Worm (Caenorhabditis elegans) whole organism, L1 larva: ENCODE data around the gene lido-5.

Source experiments
- F16B12.6 ChIP-seq: fragments of 150-350 bp; optimal IDR thresholded peaks from 2 replicates; lab custom pipeline; 2014; ENCODE audit warnings: missing biosample characterization, missing genetic modification characterization
- Y116A8C.19 ChIP-seq: sonication (generic microtip); optimal IDR thresholded peaks from 2 replicates; lab custom pipeline; 2016; ENCODE audit warnings: missing compliant biosample characterization, missing genetic modification characterization, borderline replicate concordance
- aha-1 ChIP-seq: fragments of 150-350 bp; optimal IDR thresholded peaks from 2 replicates; lab custom pipeline; 2014; ENCODE audit warnings: missing biosample characterization, missing genetic modification characterization
- alr-1 ChIP-seq: fragments of 200-800 bp; sonication (Bioruptor generic); optimal IDR thresholded peaks from 2 replicates; lab custom pipeline; 2018; ENCODE audit warnings: borderline replicate concordance, mild to moderate bottlenecking, missing genetic modification characterization, missing compliant biosample characterization
- aly-2 ChIP-seq: fragments of 150-350 bp; optimal IDR thresholded peaks from 2 replicates; lab custom pipeline; 2014; ENCODE audit warnings: missing biosample characterization, missing genetic modification characterization
- blmp-1 ChIP-seq: fragments of 150-350 bp; optimal IDR thresholded peaks from 2 replicates; lab custom pipeline; 2014; ENCODE audit warnings: missing biosample characterization, missing genetic modification characterization
- ceh-8 ChIP-seq: fragments of 200-800 bp; sonication (Bioruptor generic); optimal IDR thresholded peaks from 2 replicates; lab custom pipeline; 2018; ENCODE audit warnings: mild to moderate bottlenecking, missing genetic modification characterization, moderate library complexity, missing compliant biosample characterization
- ceh-82 ChIP-seq, 3 experiments: fragments of 150-350 bp in 1 of 3; sonication (generic microtip) in 2 of 3; optimal IDR thresholded peaks; 2 replicates each; lab custom pipeline; 2014 to 2017; ENCODE audit warnings: missing biosample characterization in 3 of 3, missing genetic modification characterization in 3 of 3
- ceh-88 ChIP-seq: fragments of 200-800 bp; sonication (Bioruptor generic); IDR thresholded peaks from 2 replicates; pipeline ENCODE4 v1.3.6; 2022; ENCODE audit warnings: missing genetic modification characterization, missing compliant biosample characterization
- ceh-90 ChIP-seq: sonication (generic microtip); optimal IDR thresholded peaks from 2 replicates; lab custom pipeline; 2016; ENCODE audit warnings: missing genetic modification characterization, missing compliant biosample characterization
- ces-1 ChIP-seq: fragments of 150-350 bp; optimal IDR thresholded peaks from 2 replicates; lab custom pipeline; 2014; ENCODE audit warnings: missing biosample characterization, missing genetic modification reagents, missing genetic modification characterization
- dpl-1 ChIP-seq, 3 experiments: fragments of 150-350 bp in 2 of 3; sonication (generic microtip) in 1 of 3; optimal IDR thresholded peaks; 2 replicates each; lab custom pipeline; 2014 to 2017; ENCODE audit warnings: missing biosample characterization in 3 of 3, missing genetic modification characterization in 3 of 3, missing genetic modification reagents in 3 of 3
- efl-1 ChIP-seq, 4 experiments: fragments of 150-350 bp; optimal IDR thresholded peaks in 3 of 4; peaks in 1 of 4; 1 replicate in 1 of 4; 2 replicates in 3 of 4; lab custom pipeline; 2014; ENCODE audit warnings: missing biosample characterization in 2 of 4, missing genetic modification characterization in 2 of 4, missing genetic modification reagents in 2 of 4
- elt-2 ChIP-seq: sonication (generic microtip); optimal IDR thresholded peaks from 2 replicates; lab custom pipeline; 2016; ENCODE audit warnings: missing genetic modification characterization, mild to moderate bottlenecking, inconsistent platforms, missing compliant biosample characterization, missing genetic modification reagents
- elt-3 ChIP-seq, 6 experiments: fragments of 150-350 bp in 1 of 6; sonication (generic microtip); optimal IDR thresholded peaks; 2 replicates each; lab custom pipeline; 2017 to 2018; ENCODE audit warnings: missing biosample characterization in 6 of 6, missing genetic modification characterization in 6 of 6, inconsistent platforms in 1 of 6
- ets-5 ChIP-seq: fragments of 200-800 bp; sonication (Bioruptor generic); IDR thresholded peaks from 2 replicates; pipeline ENCODE4 v1.3.6; 2022; ENCODE audit warnings: missing genetic modification characterization, missing compliant biosample characterization
- fkh-10 ChIP-seq: sonication (generic microtip); optimal IDR thresholded peaks from 2 replicates; lab custom pipeline; 2017; ENCODE audit warnings: missing biosample characterization, missing genetic modification reagents, missing genetic modification characterization
- grh-1 ChIP-seq: fragments of 200-800 bp; sonication (Bioruptor generic); IDR thresholded peaks from 2 replicates; pipeline ENCODE4 v1.3.6; 2022; ENCODE audit warnings: missing genetic modification reagents, missing genetic modification characterization, missing compliant biosample characterization
- hlh-17 ChIP-seq: fragments of 200-800 bp; sonication (Bioruptor generic); optimal IDR thresholded peaks from 2 replicates; lab custom pipeline; 2018; ENCODE audit warnings: missing genetic modification characterization, mild to moderate bottlenecking, missing compliant biosample characterization, moderate library complexity, borderline replicate concordance
- irx-1 ChIP-seq: sonication (generic microtip); optimal IDR thresholded peaks from 2 replicates; lab custom pipeline; 2016; ENCODE audit warnings: missing genetic modification characterization, missing compliant biosample characterization
- isw-1 ChIP-seq: fragments of 200-800 bp; sonication (Bioruptor generic); IDR thresholded peaks from 2 replicates; pipeline ENCODE4 v1.3.6; 2022; ENCODE audit warnings: missing genetic modification characterization, missing compliant biosample characterization
- lin-13 ChIP-seq: fragments of 150-350 bp; optimal IDR thresholded peaks from 2 replicates; lab custom pipeline; 2014; ENCODE audit warnings: missing biosample characterization, missing genetic modification reagents, missing genetic modification characterization
- lin-15B ChIP-seq: fragments of 150-350 bp; sonication (generic microtip); optimal IDR thresholded peaks from 3 replicates; lab custom pipeline; 2014; ENCODE audit warnings: missing biosample characterization, missing genetic modification characterization
- lin-39 ChIP-seq: fragments of 150-350 bp; optimal IDR thresholded peaks from 2 replicates; lab custom pipeline; 2014; ENCODE audit warnings: missing biosample characterization, missing genetic modification reagents, missing genetic modification characterization
- lsy-2 ChIP-seq, 2 experiments: fragments of 150-350 bp; optimal IDR thresholded peaks; 2 replicates each; lab custom pipeline; 2014; ENCODE audit warnings: missing biosample characterization in 2 of 2, missing genetic modification characterization in 2 of 2
- mab-9 ChIP-seq: fragments of 200-800 bp; sonication (Bioruptor generic); IDR thresholded peaks from 2 replicates; pipeline ENCODE4 v1.3.6; 2022; ENCODE audit warnings: missing genetic modification reagents, missing genetic modification characterization, missing compliant biosample characterization
- mdl-1 ChIP-seq, 2 experiments: fragments of 150-350 bp; optimal IDR thresholded peaks; 2 replicates each; lab custom pipeline; 2014 to 2017; ENCODE audit warnings: missing biosample characterization in 2 of 2, missing genetic modification characterization in 2 of 2, inconsistent platforms in 1 of 2
- mep-1 ChIP-seq: fragments of 150-350 bp; optimal IDR thresholded peaks from 2 replicates; lab custom pipeline; 2014; ENCODE audit warnings: missing biosample characterization, missing genetic modification characterization
- nhr-11 ChIP-seq: fragments of 150-350 bp; optimal IDR thresholded peaks from 2 replicates; lab custom pipeline; 2014; ENCODE audit warnings: missing biosample characterization, missing genetic modification characterization
- nhr-12 ChIP-seq: sonication (generic microtip); optimal IDR thresholded peaks from 2 replicates; lab custom pipeline; 2017; ENCODE audit warnings: missing biosample characterization, missing genetic modification characterization
- nhr-19 ChIP-seq: fragments of 200-800 bp; sonication (Bioruptor generic); conservative IDR thresholded peaks from 2 replicates; pipeline ENCODE4 v1.3.6; 2022; ENCODE audit warnings: missing genetic modification characterization, missing compliant biosample characterization
- nhr-20 ChIP-seq: sonication (generic microtip); optimal IDR thresholded peaks from 2 replicates; lab custom pipeline; 2016; ENCODE audit warnings: mild to moderate bottlenecking, missing genetic modification characterization, missing compliant biosample characterization
- nhr-47 ChIP-seq: sonication (generic microtip); optimal IDR thresholded peaks from 2 replicates; lab custom pipeline; 2016; ENCODE audit warnings: mild to moderate bottlenecking, missing genetic modification characterization, moderate library complexity, missing compliant biosample characterization
- nhr-76 ChIP-seq: sonication (generic microtip); optimal IDR thresholded peaks from 2 replicates; lab custom pipeline; 2017; ENCODE audit warnings: missing biosample characterization, missing genetic modification characterization
- nhr-84 ChIP-seq: sonication (generic microtip); optimal IDR thresholded peaks from 2 replicates; lab custom pipeline; 2017; ENCODE audit warnings: missing biosample characterization, missing genetic modification characterization
- nhr-90 ChIP-seq: sonication (generic microtip); optimal IDR thresholded peaks from 2 replicates; lab custom pipeline; 2016; ENCODE audit warnings: mild to moderate bottlenecking, missing genetic modification characterization, missing compliant biosample characterization; ENCODE audit not compliant: poor library complexity
- pag-3 ChIP-seq: sonication (generic microtip); optimal IDR thresholded peaks from 2 replicates; lab custom pipeline; 2017; ENCODE audit warnings: missing genetic modification characterization, mild to moderate bottlenecking, missing compliant biosample characterization, antibody characterized with exemption, borderline replicate concordance; ENCODE audit not compliant: insufficient read depth
- pax-3 ChIP-seq: fragments of 200-800 bp; sonication (Bioruptor generic); optimal IDR thresholded peaks from 2 replicates; lab custom pipeline; 2018; ENCODE audit warnings: mild to moderate bottlenecking, missing genetic modification characterization, moderate library complexity, missing compliant biosample characterization
- rnt-1 ChIP-seq: sonication (generic microtip); optimal IDR thresholded peaks from 2 replicates; lab custom pipeline; 2016; ENCODE audit warnings: mild to moderate bottlenecking, missing genetic modification characterization, moderate library complexity, missing compliant biosample characterization
- skn-1 ChIP-seq: fragments of 150-350 bp; optimal IDR thresholded peaks from 2 replicates; lab custom pipeline; 2014; ENCODE audit warnings: missing biosample characterization, missing genetic modification characterization
- snu-23 ChIP-seq: sonication (generic microtip); optimal IDR thresholded peaks from 2 replicates; lab custom pipeline; 2016; ENCODE audit warnings: missing genetic modification characterization, missing compliant biosample characterization
- sox-4 ChIP-seq: sonication (generic microtip); optimal IDR thresholded peaks from 2 replicates; lab custom pipeline; 2016; ENCODE audit warnings: missing genetic modification characterization, missing compliant biosample characterization
- swsn-7 ChIP-seq: sonication (generic microtip); optimal IDR thresholded peaks from 2 replicates; lab custom pipeline; 2016; ENCODE audit warnings: missing genetic modification characterization, missing compliant biosample characterization
- tbx-2 ChIP-seq: sonication (generic microtip); optimal IDR thresholded peaks from 2 replicates; lab custom pipeline; 2016; ENCODE audit warnings: missing genetic modification characterization, missing compliant biosample characterization
- unc-130 ChIP-seq: fragments of 150-350 bp; optimal IDR thresholded peaks from 2 replicates; lab custom pipeline; 2017; ENCODE audit warnings: missing biosample characterization, missing genetic modification characterization, inconsistent platforms
- unc-30 ChIP-seq: sonication (generic microtip); optimal IDR thresholded peaks from 2 replicates; lab custom pipeline; 2017; ENCODE audit warnings: missing biosample characterization, missing genetic modification characterization
- unc-62 ChIP-seq: fragments of 150-350 bp; optimal IDR thresholded peaks from 2 replicates; lab custom pipeline; 2014; ENCODE audit warnings: missing biosample characterization, missing genetic modification reagents, missing genetic modification characterization
- unc-86 ChIP-seq: sonication (generic microtip); optimal IDR thresholded peaks from 2 replicates; lab custom pipeline; 2016; ENCODE audit warnings: missing genetic modification characterization, missing compliant biosample characterization
- unc-98 ChIP-seq: fragments of 200-800 bp; sonication (Bioruptor generic); IDR thresholded peaks from 2 replicates; pipeline ENCODE4 v1.3.6; 2022; ENCODE audit warnings: missing genetic modification characterization, missing compliant biosample characterization
- vab-15 ChIP-seq: sonication (generic microtip); optimal IDR thresholded peaks from 2 replicates; lab custom pipeline; 2017; ENCODE audit warnings: missing genotype, mild to moderate bottlenecking, missing genetic modification characterization, missing compliant biosample characterization
- zag-1 ChIP-seq: fragments of 150-350 bp; optimal IDR thresholded peaks from 2 replicates; lab custom pipeline; 2014; ENCODE audit warnings: missing biosample characterization, missing genetic modification characterization
- ztf-4 ChIP-seq: fragments of 150-350 bp; optimal IDR thresholded peaks from 2 replicates; lab custom pipeline; 2014; ENCODE audit warnings: missing biosample characterization, missing genetic modification characterization

The lido-5 gene

DNA sequence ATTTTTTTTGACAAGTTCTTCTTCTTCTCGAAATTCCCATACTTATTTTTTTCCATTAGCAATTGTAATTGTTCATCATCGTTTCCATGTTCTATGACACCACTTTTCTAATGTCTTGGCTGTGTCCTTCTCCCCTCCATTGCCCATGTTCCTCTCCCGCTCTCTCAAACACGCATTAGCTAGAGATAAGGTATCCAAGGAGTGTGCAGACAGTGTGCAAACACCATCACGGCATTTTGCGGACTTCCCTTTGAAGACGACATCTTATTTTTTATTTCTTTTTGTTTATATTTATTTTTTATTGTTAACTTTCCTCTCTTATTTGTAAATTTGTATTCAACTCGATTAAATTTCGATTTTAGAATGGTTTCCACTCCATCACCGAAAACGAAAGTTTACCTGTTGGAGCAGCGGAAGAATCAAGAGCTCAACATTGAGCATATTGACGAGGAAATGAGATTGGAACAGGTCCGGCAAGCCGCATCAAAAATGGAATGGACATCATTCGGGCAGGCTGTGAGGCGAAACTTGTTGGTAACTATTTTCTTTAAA is 40.8 kb upstream of the lido-5 start, which contains the start of gene mdt-1.2 (continued):
- TF ChIP-seq grh-1 (peak; percentile 39; the same call in 1 of the 2 replicates), aly-2 (tag; lab: Kevin White, UChicago) (no peak), snu-23 (GFP tag; lab: Kevin White, UChicago) (peak; percentile 88), zag-1 (tag; lab: Kevin White, UChicago) (no peak), pag-3 (tag; lab: Kevin White, UChicago) (no peak), unc-62 (GFP tag; lab: Kevin White, UChicago) (no peak), ets-5 (GFP tag; lab: Robert Waterston, UW) (no peak), blmp-1 (tag; lab: Kevin White, UChicago) (peak; percentile 71), nhr-76 (tag; lab: Kevin White, UChicago) (no peak), swsn-7 (tag; lab: Kevin White, UChicago) (peak; percentile 84), nhr-12 (no peak), lsy-2 (tag; optimal IDR thresholded peaks at IDR 0.05; lab: Kevin White, UChicago) (peak; percentile 76 to 78), efl-1 (optimal IDR thresholded peaks at IDR 0.05; lab: Kevin White, UChicago) (peak; percentile 67 to 75), efl-1 (GFP tag; optimal IDR thresholded peaks at IDR 0.05 in 1 of 2; lab: Kevin White, UChicago) (peak; percentile 53 to 96), ceh-90 (tag; lab: Kevin White, UChicago) (no peak), nhr-19 (peak; percentile 77), lin-15B (tag; lab: Kevin White, UChicago) (no peak), elt-2 (peak; percentile 34), mab-9 (GFP tag; lab: Robert Waterston, UW) (no peak), vab-15 (tag; lab: Kevin White, UChicago) (no peak), lin-39 (no peak), ceh-88 (GFP tag; lab: Robert Waterston, UW) (no peak), skn-1 (tag; lab: Kevin White, UChicago) (peak; percentile 77), F16B12.6 (tag; lab: Kevin White, UChicago) (peak; percentile 99), alr-1 (tag; lab: Kevin White, UChicago) (no peak), lin-13 (GFP tag; lab: Kevin White, UChicago) (peak; percentile 34), dpl-1 (GFP tag; optimal IDR thresholded peaks at IDR 0.05; lab: Kevin White, UChicago) (peak; percentile 61 to 72 (median 65)), nhr-47 (tag; lab: Kevin White, UChicago) (peak; percentile 82), irx-1 (tag; lab: Kevin White, UChicago) (peak; percentile 40), fkh-10 (GFP tag; lab: Kevin White, UChicago) (no peak), ceh-8 (GFP tag; lab: Kevin White, UChicago) (peak; percentile 24), unc-130 (tag; lab: Kevin White, UChicago) (peak; percentile 93), unc-98 (GFP tag; lab: Robert Waterston, UW) (no peak), nhr-90 (tag; lab: Kevin White, UChicago) (peak; percentile 76), ceh-82 (tag; optimal IDR thresholded peaks at IDR 0.05; lab: Kevin White, UChicago) (peak; percentile 68 to 81 (median 77)), elt-3 (tag; optimal IDR thresholded peaks at IDR 0.05; lab: Kevin White, UChicago) (peak in 2 of 6 experiments; percentile 49 to 59), aha-1 (no peak), ces-1 (GFP tag; lab: Kevin White, UChicago) (no peak), nhr-20 (tag; lab: Kevin White, UChicago) (peak; percentile 86), pax-3 (tag; lab: Kevin White, UChicago) (no peak), unc-30 (no peak), ztf-4 (tag; lab: Kevin White, UChicago) (peak; percentile 44), isw-1 (GFP tag; lab: Robert Waterston, UW) (peak; percentile 49), Y116A8C.19 (no peak), hlh-17 (GFP tag; lab: Kevin White, UChicago) (no peak), sox-4 (no peak), mdl-1 (tag; optimal IDR thresholded peaks at IDR 0.05; lab: Kevin White, UChicago) (peak in 1 of 2 experiments; percentile 86), unc-86 (tag; lab: Kevin White, UChicago) (peak; percentile 62), nhr-84 (no peak), tbx-2 (tag; lab: Kevin White, UChicago) (peak; percentile 77), rnt-1 (tag; lab: Kevin White, UChicago) (peak; percentile 83), nhr-11 (tag; lab: Kevin White, UChicago) (no peak), mep-1 (peak; percentile 95)
